Fruit fly (Drosophila melanogaster): ENCODE data around the gene Ilp6.

DNA sequence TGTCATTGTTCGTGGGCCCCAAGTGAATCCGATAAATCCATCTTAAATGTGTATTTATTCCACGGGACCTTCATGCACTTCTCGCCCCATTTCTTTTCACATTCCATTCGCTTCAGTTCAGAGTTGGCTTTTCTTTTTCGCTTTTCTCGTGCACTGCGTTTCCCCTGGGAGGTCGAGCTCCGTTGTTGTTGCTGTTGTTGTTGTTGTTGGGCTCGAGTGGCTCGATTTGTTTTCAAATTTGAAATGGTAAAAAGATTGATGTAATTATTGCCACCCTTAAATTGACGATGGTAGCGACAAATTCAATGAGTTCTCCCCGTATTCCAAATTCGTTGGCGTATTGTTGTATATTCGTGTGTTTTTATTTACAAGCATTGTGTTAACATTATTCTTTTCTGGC lies 13.6 kb downstream of the Ilp6 start:
- no peak for TF ChIP-seq Hr78 (GFP tag; optimal IDR thresholded peaks at IDR 0.05)
- TF ChIP-seq lola (GFP tag; optimal IDR thresholded peaks at IDR 0.05), result no peak
- no peak for TF ChIP-seq Jra (GFP tag; optimal IDR thresholded peaks at IDR 0.05)

Measured in whole organism, wandering third instar larva.